Fruit fly (Drosophila melanogaster) whole organism, embryonic: ENCODE results near the gene CG1943.

Experiments used
- CG10267 ChIP-seq: fragments of 200-800 bp; sonication (Bioruptor generic); optimal IDR thresholded peaks from 2 replicates; lab custom pipeline; 2018; ENCODE audit warnings: missing biosample characterization, mild to moderate bottlenecking, missing genetic modification characterization, moderate library complexity
- CG18476 ChIP-seq: fragments of 200-800 bp; sonication (Bioruptor generic); optimal IDR thresholded peaks from 2 replicates; lab custom pipeline; 2016; ENCODE audit warnings: missing biosample characterization, mild to moderate bottlenecking, missing genetic modification characterization
- gt ChIP-seq: fragments of 200-800 bp; sonication (Bioruptor generic); IDR thresholded peaks from 2 replicates; pipeline ENCODE4 v1.3.6; 2022; ENCODE audit warnings: missing biosample characterization, missing genetic modification characterization
- lbe ChIP-seq: fragments of 200-800 bp; sonication (Bioruptor generic); optimal IDR thresholded peaks from 2 replicates; lab custom pipeline; 2016; ENCODE audit warnings: missing biosample characterization, mild to moderate bottlenecking, missing genetic modification characterization

dm6 chr3R:7088837-7089361 lies 14.2 kb downstream of the CG1943 start:
- no peak for TF ChIP-seq lbe (GFP tag; lab: Kevin White, UChicago)
- TF ChIP-seq CG10267 (tag; lab: Kevin White, UChicago) = no peak
- no peak for TF ChIP-seq CG18476 (GFP tag; lab: Kevin White, UChicago)
- no peak for TF ChIP-seq gt (GFP tag; lab: Robert Waterston, UW)
